Worm (Caenorhabditis elegans) whole organism, early embryonic: Measurements from ENCODE around the gene F55F10.1.

ENCODE experiments used
- B0310.2 ChIP-seq: sonication (generic microtip); optimal IDR thresholded peaks from 2 replicates; lab custom pipeline; 2016; ENCODE audit warnings: mild to moderate bottlenecking, missing genetic modification characterization, missing compliant biosample characterization
- aly-1 ChIP-seq: sonication (generic microtip); optimal IDR thresholded peaks from 2 replicates; lab custom pipeline; 2016; ENCODE audit warnings: missing genetic modification characterization, missing compliant biosample characterization
- ama-1 ChIP-seq: fragments of 150-350 bp; optimal IDR thresholded peaks from 2 replicates; lab custom pipeline; 2014
- ceh-13 ChIP-seq: fragments of 200-800 bp; sonication (Bioruptor generic); optimal IDR thresholded peaks from 2 replicates; lab custom pipeline; 2018; ENCODE audit warnings: mild to moderate bottlenecking, missing genetic modification characterization, missing compliant biosample characterization
- flt-1 ChIP-seq: fragments of 200-800 bp; sonication (Bioruptor generic); IDR thresholded peaks from 2 replicates; pipeline ENCODE4 v1.3.6; 2022; ENCODE audit warnings: missing genetic modification characterization, missing compliant biosample characterization
- hmg-4 ChIP-seq: fragments of 200-800 bp; sonication (Bioruptor generic); optimal IDR thresholded peaks from 2 replicates; lab custom pipeline; 2018; ENCODE audit warnings: mild to moderate bottlenecking, missing genetic modification characterization, missing compliant biosample characterization
- pes-1 ChIP-seq: fragments of 200-800 bp; sonication (Bioruptor generic); IDR thresholded peaks from 2 replicates; pipeline ENCODE4 v1.3.6; 2022; ENCODE audit warnings: missing genetic modification reagents, missing genetic modification characterization, missing compliant biosample characterization
- tra-4 ChIP-seq: sonication (generic microtip); optimal IDR thresholded peaks from 2 replicates; lab custom pipeline; 2017; ENCODE audit warnings: missing genetic modification characterization, missing compliant biosample characterization

DNA sequence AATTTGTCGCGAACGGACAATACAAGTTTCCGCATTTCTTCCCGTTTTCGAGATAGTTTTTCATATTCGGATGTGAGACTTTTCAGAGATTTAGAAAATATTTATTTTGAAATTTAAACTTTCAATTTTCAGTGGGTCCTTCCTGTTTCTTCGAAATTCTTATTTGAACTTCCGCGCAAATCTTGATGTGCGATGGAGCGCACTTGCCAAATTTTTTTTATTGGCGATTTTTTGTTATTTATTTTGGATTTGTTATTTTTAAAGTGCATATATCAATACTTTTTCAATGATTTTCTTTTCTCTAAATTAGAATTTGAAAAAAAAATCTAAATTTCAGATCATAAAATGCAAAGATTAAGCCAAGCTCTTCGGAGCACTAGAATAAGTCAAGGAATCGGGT is 3.3 kb upstream of the F55F10.1 start, which contains the start of gene sars-2:
- TF ChIP-seq flt-1 (GFP tag; lab: Robert Waterston, UW) (no peak), ceh-13 (GFP tag; lab: Kevin White, UChicago) (no peak), tra-4 (tag; lab: Kevin White, UChicago) (no peak), ama-1 (lab: Kevin White, UChicago) (no peak), pes-1 (GFP tag; lab: Robert Waterston, UW) (no peak), hmg-4 (GFP tag; lab: Kevin White, UChicago) (no peak), B0310.2 (tag; lab: Kevin White, UChicago) (no peak), aly-1 (no peak)
